Worm (Caenorhabditis elegans) whole organism, L4 larva: ENCODE data around the gene Y57E12B.10.

Experiments used
- ces-1 ChIP-seq: fragments of 150-350 bp; sonication (generic microtip); optimal IDR thresholded peaks from 4 replicates; lab custom pipeline; 2014; ENCODE audit warnings: missing biosample characterization, missing genetic modification reagents, missing genetic modification characterization
- fkh-10 ChIP-seq: fragments of 150-350 bp; optimal IDR thresholded peaks from 2 replicates; lab custom pipeline; 2014; ENCODE audit warnings: missing biosample characterization, missing genetic modification reagents, missing genetic modification characterization
- hif-1 ChIP-seq, 2 experiments: sonication (generic microtip); optimal IDR thresholded peaks; 2 replicates each; lab custom pipeline; 2016 to 2017; ENCODE audit warnings: missing compliant biosample characterization in 2 of 2, missing genetic modification characterization in 2 of 2, missing genetic modification reagents in 2 of 2, missing genotype in 2 of 2, mild to moderate bottlenecking in 1 of 2
- hmg-1.1 ChIP-seq: fragments of 200-800 bp; sonication (Bioruptor generic); IDR thresholded peaks from 2 replicates; pipeline ENCODE4 v1.3.6; 2022; ENCODE audit warnings: missing genetic modification reagents, missing genetic modification characterization, missing compliant biosample characterization

ce11 chrV:6896700-6897099 is 39.1 kb downstream of the Y57E12B.10 start, which contains the start of gene K11C4.1:
- TF ChIP-seq fkh-10 (no peak), hmg-1.1 (GFP tag; lab: Robert Waterston, UW) (no peak), ces-1 (no peak), hif-1 (tag; optimal IDR thresholded peaks at IDR 0.05; lab: Kevin White, UChicago) (no peak)
